Fruit fly (Drosophila melanogaster) whole organism, prepupa: Measurements from ENCODE around the gene Tm1.

Experiments used
- Blimp-1 ChIP-seq: fragments of 200-800 bp; sonication (Bioruptor generic); optimal IDR thresholded peaks from 3 replicates; lab custom pipeline; 2017; ENCODE audit warnings: missing biosample characterization, missing genetic modification characterization, mild to moderate bottlenecking, moderate library complexity, missing genetic modification reagents
- CG10631 ChIP-seq: fragments of 200-800 bp; sonication (Bioruptor generic); optimal IDR thresholded peaks from 2 replicates; lab custom pipeline; 2016; ENCODE audit warnings: missing biosample characterization, missing genetic modification characterization
- CG10669 ChIP-seq: fragments of 200-800 bp; sonication (Bioruptor generic); optimal IDR thresholded peaks from 3 replicates; lab custom pipeline; 2018; ENCODE audit warnings: missing biosample characterization, mild to moderate bottlenecking, missing genetic modification characterization, moderate library complexity
- CG11294 ChIP-seq: fragments of 200-800 bp; sonication (Bioruptor generic); IDR thresholded peaks from 2 replicates; pipeline ENCODE4 v1.3.6; 2022; ENCODE audit warnings: missing biosample characterization, missing genetic modification characterization
- CG11762 ChIP-seq: fragments of 200-800 bp; sonication (Bioruptor generic); optimal IDR thresholded peaks from 3 replicates; lab custom pipeline; 2016; ENCODE audit warnings: missing biosample characterization, missing genetic modification characterization; ENCODE audit not compliant: insufficient read depth
- CG11902 ChIP-seq: fragments of 200-800 bp; sonication (Bioruptor generic); optimal IDR thresholded peaks from 3 replicates; lab custom pipeline; 2016; ENCODE audit warnings: missing biosample characterization, missing genetic modification characterization
- CG15336 ChIP-seq: fragments of 200-800 bp; sonication (Bioruptor generic); IDR thresholded peaks from 2 replicates; pipeline ENCODE4 v1.3.6; 2022; ENCODE audit warnings: missing biosample characterization, missing genetic modification characterization
- CG1621 ChIP-seq: fragments of 200-800 bp; sonication (Bioruptor generic); optimal IDR thresholded peaks from 3 replicates; lab custom pipeline; 2018; ENCODE audit warnings: missing biosample characterization, mild to moderate bottlenecking, missing genetic modification characterization
- CG3032 ChIP-seq: fragments of 200-800 bp; optimal IDR thresholded peaks from 2 replicates; lab custom pipeline; 2019; ENCODE audit warnings: missing biosample characterization, mild to moderate bottlenecking, missing genetic modification characterization, moderate library complexity
- CG31627 ChIP-seq: fragments of 200-800 bp; sonication (Bioruptor generic); optimal IDR thresholded peaks from 3 replicates; lab custom pipeline; 2016; ENCODE audit warnings: missing biosample characterization, missing genetic modification characterization
- CG32006 ChIP-seq: fragments of 200-800 bp; sonication (Bioruptor generic); optimal IDR thresholded peaks from 3 replicates; lab custom pipeline; 2017; ENCODE audit warnings: missing biosample characterization, mild to moderate bottlenecking, missing genetic modification characterization
- CG34406 ChIP-seq: fragments of 200-800 bp; sonication (Bioruptor generic); optimal IDR thresholded peaks from 3 replicates; lab custom pipeline; 2016; ENCODE audit warnings: missing biosample characterization, missing genetic modification characterization
- CG3919 ChIP-seq: fragments of 200-800 bp; sonication (Bioruptor generic); optimal IDR thresholded peaks from 3 replicates; lab custom pipeline; 2016; ENCODE audit warnings: missing biosample characterization, missing genetic modification characterization
- CG6276 ChIP-seq: fragments of 200-800 bp; sonication (Bioruptor generic); optimal IDR thresholded peaks from 2 replicates; lab custom pipeline; 2017; ENCODE audit warnings: missing biosample characterization, mild to moderate bottlenecking, missing genetic modification characterization
- CG6808 ChIP-seq: fragments of 200-800 bp; sonication (Bioruptor generic); optimal IDR thresholded peaks from 3 replicates; lab custom pipeline; 2017; ENCODE audit warnings: missing biosample characterization, missing genetic modification characterization, mild to moderate bottlenecking, moderate library complexity, missing genetic modification reagents
- CG6854 ChIP-seq: fragments of 200-800 bp; sonication (Bioruptor generic); optimal IDR thresholded peaks from 2 replicates; lab custom pipeline; 2017; ENCODE audit warnings: missing biosample characterization, mild to moderate bottlenecking, missing genetic modification characterization
- CG7368 ChIP-seq: fragments of 200-800 bp; sonication (Bioruptor generic); optimal IDR thresholded peaks from 3 replicates; lab custom pipeline; 2016; ENCODE audit warnings: missing biosample characterization, missing genetic modification characterization
- CG8319 ChIP-seq: fragments of 200-800 bp; sonication (Bioruptor generic); optimal IDR thresholded peaks from 3 replicates; lab custom pipeline; 2016; ENCODE audit warnings: missing biosample characterization, missing genetic modification characterization
- CG9139 ChIP-seq: fragments of 200-800 bp; sonication (Bioruptor generic); optimal IDR thresholded peaks from 3 replicates; lab custom pipeline; 2017; ENCODE audit warnings: missing biosample characterization, mild to moderate bottlenecking, missing genetic modification characterization
- Eip75B ChIP-seq: fragments of 200-800 bp; sonication (Bioruptor generic); optimal IDR thresholded peaks from 3 replicates; lab custom pipeline; 2016; ENCODE audit warnings: missing biosample characterization, missing genetic modification characterization
- Eip78C ChIP-seq: fragments of 200-800 bp; sonication (Bioruptor generic); peaks from one replicate; lab custom pipeline; 2016; ENCODE audit warnings: missing biosample characterization, missing genetic modification characterization
- Eip93F ChIP-seq: fragments of 200-800 bp; sonication (Bioruptor generic); optimal IDR thresholded peaks from 2 replicates; lab custom pipeline; 2016; ENCODE audit warnings: missing biosample characterization, mild to moderate bottlenecking, missing genetic modification characterization
- Ets21C ChIP-seq: fragments of 200-800 bp; sonication (Bioruptor generic); optimal IDR thresholded peaks from 3 replicates; lab custom pipeline; 2016; ENCODE audit warnings: missing biosample characterization, missing genetic modification characterization
- Gug ChIP-seq: fragments of 200-800 bp; sonication (Bioruptor generic); IDR thresholded peaks from 2 replicates; pipeline ENCODE4 v1.3.6; 2022; ENCODE audit warnings: missing biosample characterization, missing genetic modification characterization
- Hr38 ChIP-seq: sonication (Bioruptor generic); optimal IDR thresholded peaks from 2 replicates; lab custom pipeline; 2016; ENCODE audit warnings: missing biosample characterization, missing genetic modification characterization
- Hr39 ChIP-seq: fragments of 200-800 bp; sonication (Bioruptor generic); optimal IDR thresholded peaks from 2 replicates; lab custom pipeline; 2016; ENCODE audit warnings: missing biosample characterization, missing genetic modification characterization
- Lpt ChIP-seq: fragments of 200-800 bp; sonication (Bioruptor generic); optimal IDR thresholded peaks from 3 replicates; lab custom pipeline; 2016; ENCODE audit warnings: missing biosample characterization, missing genetic modification characterization
- Met ChIP-seq: fragments of 200-800 bp; sonication (Bioruptor generic); optimal IDR thresholded peaks from 3 replicates; lab custom pipeline; 2016; ENCODE audit warnings: missing biosample characterization, missing genetic modification characterization
- OdsH ChIP-seq: fragments of 200-800 bp; sonication (Bioruptor generic); optimal IDR thresholded peaks from 3 replicates; lab custom pipeline; 2016; ENCODE audit warnings: missing biosample characterization, missing genetic modification characterization
- Smox ChIP-seq: fragments of 200-800 bp; sonication (Bioruptor generic); optimal IDR thresholded peaks from 3 replicates; lab custom pipeline; 2016; ENCODE audit warnings: missing biosample characterization, missing genetic modification characterization
- Sox14 ChIP-seq: fragments of 200-800 bp; sonication (Bioruptor generic); optimal IDR thresholded peaks from 3 replicates; lab custom pipeline; 2016; ENCODE audit warnings: missing biosample characterization, missing genetic modification characterization
- achi ChIP-seq: fragments of 200-800 bp; sonication (Bioruptor generic); optimal IDR thresholded peaks from 3 replicates; lab custom pipeline; 2016; ENCODE audit warnings: missing biosample characterization, missing genetic modification characterization
- acj6 ChIP-seq: fragments of 200-800 bp; sonication (Bioruptor generic); optimal IDR thresholded peaks from 3 replicates; lab custom pipeline; 2016; ENCODE audit warnings: missing biosample characterization, missing genetic modification characterization
- cyc ChIP-seq: fragments of 200-800 bp; sonication (Bioruptor generic); optimal IDR thresholded peaks from 3 replicates; lab custom pipeline; 2016; ENCODE audit warnings: missing biosample characterization, missing genetic modification characterization
- dsx ChIP-seq: fragments of 200-800 bp; optimal IDR thresholded peaks from 3 replicates; lab custom pipeline; 2019; ENCODE audit warnings: missing biosample characterization, mild to moderate bottlenecking, missing genetic modification characterization, moderate library complexity; ENCODE audit not compliant: poor library complexity, severe bottlenecking
- eg ChIP-seq: fragments of 200-800 bp; sonication (Bioruptor generic); IDR thresholded peaks from 3 replicates; pipeline ENCODE4 v1.3.6; 2022; ENCODE audit warnings: missing biosample characterization, missing genetic modification characterization
- salr ChIP-seq, 2 experiments: fragments of 200-800 bp; sonication (Bioruptor generic); optimal IDR thresholded peaks; 3 replicates each; lab custom pipeline; 2016 to 2018; ENCODE audit warnings: missing biosample characterization in 2 of 2, missing genetic modification characterization in 2 of 2, mild to moderate bottlenecking in 1 of 2
- spab ChIP-seq: fragments of 200-800 bp; sonication (Bioruptor generic); optimal IDR thresholded peaks from 2 replicates; lab custom pipeline; 2017; ENCODE audit warnings: missing biosample characterization, mild to moderate bottlenecking, missing genetic modification characterization, missing genetic modification reagents
- topi ChIP-seq: fragments of 200-800 bp; sonication (Bioruptor generic); optimal IDR thresholded peaks from 3 replicates; lab custom pipeline; 2016; ENCODE audit warnings: missing biosample characterization, missing genetic modification characterization
- vri ChIP-seq: fragments of 200-800 bp; sonication (Bioruptor generic); optimal IDR thresholded peaks from 3 replicates; lab custom pipeline; 2016; ENCODE audit warnings: missing biosample characterization, mild to moderate bottlenecking, missing genetic modification characterization

Gene Tm1

DNA sequence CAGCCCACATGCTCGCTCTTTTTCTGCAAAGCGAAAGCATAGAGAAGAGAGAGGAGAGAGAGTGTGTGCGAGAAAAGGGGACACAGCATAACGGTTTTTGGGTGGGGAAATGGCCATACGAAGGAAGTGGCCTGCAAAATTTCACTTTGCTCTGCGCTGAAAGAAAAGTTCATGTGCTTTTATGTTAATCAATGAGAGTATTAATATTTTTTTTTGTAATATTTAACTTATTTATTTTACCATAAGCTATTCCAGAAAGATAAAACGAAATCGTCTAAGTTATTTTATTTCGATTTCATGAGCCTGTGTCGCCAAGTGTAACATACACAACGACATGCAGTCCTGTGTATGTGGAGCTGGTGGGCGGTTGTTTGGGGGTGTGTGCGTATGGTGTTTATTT, 27.6 kb upstream of the Tm1 start (continued):
- TF ChIP-seq CG6276 (no peak), CG1621 (tag; lab: Kevin White, UChicago) (no peak), achi (GFP tag; lab: Kevin White, UChicago) (peak; percentile 72), dsx (GFP tag; lab: Kevin White, UChicago) (no peak), CG9139 (GFP tag; lab: Kevin White, UChicago) (no peak), Smox (GFP tag; lab: Kevin White, UChicago) (peak; percentile 45), Eip75B (peak; percentile 50), CG10669 (GFP tag; lab: Kevin White, UChicago) (no peak), CG11294 (GFP tag; lab: Robert Waterston, UW) (peak; percentile 65; the same call in 1 of the 2 replicates), Blimp-1 (GFP tag; lab: Kevin White, UChicago) (no peak)

DNA sequence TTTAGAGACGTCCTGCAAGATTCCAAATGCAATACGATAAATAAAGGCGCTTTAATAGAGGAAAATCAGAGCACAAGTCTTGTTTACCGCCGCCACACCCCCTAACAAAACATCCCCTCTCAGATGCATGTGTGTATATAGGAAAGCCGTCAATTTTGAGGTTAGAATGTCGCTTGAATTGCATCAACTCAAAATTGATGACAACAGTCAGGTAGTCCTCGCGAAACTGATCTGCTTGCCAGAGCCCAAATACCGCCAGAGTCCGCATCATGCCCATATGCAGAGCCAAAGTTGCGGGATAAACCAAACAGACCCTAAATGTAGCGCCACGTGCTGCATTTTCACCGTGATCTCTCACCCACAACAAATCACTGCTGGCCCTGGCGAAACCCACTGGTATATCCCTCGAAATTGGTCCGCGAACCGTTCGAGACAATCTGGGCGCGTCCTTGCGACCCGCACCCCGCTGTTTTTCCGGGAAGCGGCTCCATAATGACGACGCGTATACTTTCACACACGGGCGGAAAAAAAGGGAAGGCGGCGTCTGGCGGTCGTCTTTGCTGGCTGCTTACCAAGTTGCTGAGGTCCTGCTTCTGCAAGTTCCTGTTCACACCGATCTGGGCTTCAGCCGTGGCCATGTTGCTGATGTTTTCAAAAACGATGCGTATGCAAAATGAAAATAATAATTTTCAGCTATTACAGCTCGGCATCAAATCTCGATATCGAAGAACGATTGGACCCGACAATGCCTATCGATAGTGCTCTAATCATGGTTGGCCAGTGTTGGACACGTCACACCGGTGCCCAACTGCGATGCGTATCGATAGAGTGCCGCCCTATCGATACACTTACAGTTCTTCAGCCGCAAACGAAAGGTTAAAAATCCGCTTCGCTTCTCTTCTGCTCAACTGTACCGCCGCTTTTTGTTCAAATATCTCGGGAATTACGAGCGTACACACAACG, 15.0 kb upstream of the Tm1 start, which contains the start of the genes eIF2gamma and Set:
Gene eIF2gamma, minus strand, starts transcription at position 749 of the 963 bp plus-strand sequence.
Gene Set, plus strand, starts transcription at position 843 of the 963 bp plus-strand sequence.
- no peak for TF ChIP-seq CG32006 (GFP tag; lab: Kevin White, UChicago)
- no peak for TF ChIP-seq Lpt (GFP tag; lab: Kevin White, UChicago)
- TF ChIP-seq Hr38, result no peak
- peak; percentile 30 for TF ChIP-seq CG31627 (GFP tag; lab: Kevin White, UChicago)
- TF ChIP-seq cyc (GFP tag; lab: Kevin White, UChicago), result peak; percentile 28
- no peak for TF ChIP-seq CG3032 (tag; lab: Kevin White, UChicago)
- TF ChIP-seq CG6808 (GFP tag; lab: Kevin White, UChicago), result no peak
- no peak for TF ChIP-seq eg (GFP tag; lab: Robert Waterston, UW)
- TF ChIP-seq vri, result no peak
- no peak for TF ChIP-seq Ets21C
- no peak for TF ChIP-seq CG9139 (GFP tag; lab: Kevin White, UChicago)
- TF ChIP-seq CG6854 (GFP tag; lab: Kevin White, UChicago), result no peak
- no peak for TF ChIP-seq Met (GFP tag; lab: Kevin White, UChicago)
- no peak for TF ChIP-seq CG34406 (GFP tag; lab: Kevin White, UChicago)
- no peak for TF ChIP-seq CG8319 (GFP tag; lab: Kevin White, UChicago)
- TF ChIP-seq Gug (GFP tag; lab: Robert Waterston, UW), result no peak
- TF ChIP-seq Eip75B, result no peak
- no peak for TF ChIP-seq Hr39 (GFP tag; lab: Kevin White, UChicago)
- TF ChIP-seq CG3919 (GFP tag; lab: Kevin White, UChicago), result no peak
- TF ChIP-seq CG10631 (GFP tag; lab: Kevin White, UChicago), result no peak
- TF ChIP-seq CG1621 (tag; lab: Kevin White, UChicago), result peak; percentile 38
- no peak for TF ChIP-seq CG15336 (GFP tag; lab: Robert Waterston, UW)
- no peak for TF ChIP-seq salr (GFP tag; optimal IDR thresholded peaks at IDR 0.05; lab: Kevin White, UChicago)
- no peak for TF ChIP-seq CG11902 (GFP tag; lab: Kevin White, UChicago)
- no peak for TF ChIP-seq CG11762
- no peak for TF ChIP-seq CG7368 (GFP tag; lab: Kevin White, UChicago)
- no peak for TF ChIP-seq OdsH (GFP tag; lab: Kevin White, UChicago)

DNA sequence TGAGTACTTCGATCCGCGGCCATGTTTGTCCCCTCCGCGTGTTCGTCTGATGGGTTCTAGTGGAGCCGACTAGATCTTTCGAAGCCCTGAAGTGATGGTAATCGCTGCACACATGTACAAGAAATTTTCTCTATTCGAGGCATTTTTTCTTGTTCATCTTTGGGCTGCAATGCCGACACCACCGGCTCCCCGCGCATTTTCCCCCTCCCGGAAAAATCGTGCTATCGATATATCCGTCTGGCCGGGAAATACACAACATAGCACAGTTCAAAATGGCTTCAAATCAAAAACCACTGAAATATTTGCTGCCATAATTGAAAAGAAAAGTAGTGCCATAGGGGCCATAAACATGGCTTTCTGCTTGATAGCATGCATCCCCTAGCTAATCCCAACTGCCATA, 14.1 kb upstream of the Tm1 start:
- TF ChIP-seq CG11762 (no peak), Eip78C (GFP tag; lab: Kevin White, UChicago) (no peak), acj6 (GFP tag; lab: Kevin White, UChicago) (no peak), topi (GFP tag; lab: Kevin White, UChicago) (no peak), CG3032 (tag; lab: Kevin White, UChicago) (no peak), CG6276 (no peak), Eip75B (no peak), spab (no peak), Eip93F (GFP tag; lab: Kevin White, UChicago) (no peak), CG7368 (GFP tag; lab: Kevin White, UChicago) (no peak), Sox14 (GFP tag; lab: Kevin White, UChicago) (no peak), CG8319 (GFP tag; lab: Kevin White, UChicago) (no peak), Met (GFP tag; lab: Kevin White, UChicago) (no peak)
